Fruit fly (Drosophila melanogaster) whole organism, embryonic: ENCODE results near the gene IntS10.

Source experiments
- BtbVII ChIP-seq: fragments of 200-800 bp; sonication (Bioruptor generic); optimal IDR thresholded peaks from 3 replicates; lab custom pipeline; 2017; ENCODE audit warnings: missing biosample characterization, mild to moderate bottlenecking, missing genetic modification characterization
- CG10366 ChIP-seq: fragments of 200-800 bp; sonication (Bioruptor generic); IDR thresholded peaks from 2 replicates; pipeline ENCODE4 v1.3.6; 2022; ENCODE audit warnings: missing biosample characterization, missing genetic modification characterization
- CG11093 ChIP-seq: fragments of 200-800 bp; sonication (Bioruptor generic); IDR thresholded peaks from 3 replicates; pipeline ENCODE4 v1.3.6; 2022; ENCODE audit warnings: missing biosample characterization, missing genetic modification characterization
- CG12071 ChIP-seq: fragments of 200-800 bp; sonication (Bioruptor generic); optimal IDR thresholded peaks from 3 replicates; lab custom pipeline; 2018; ENCODE audit warnings: missing biosample characterization, mild to moderate bottlenecking, missing genetic modification characterization
- CG12104 ChIP-seq: fragments of 200-800 bp; sonication (Bioruptor generic); optimal IDR thresholded peaks from 3 replicates; lab custom pipeline; 2016; ENCODE audit warnings: missing biosample characterization, missing genetic modification characterization
- CG13296 ChIP-seq: fragments of 200-800 bp; sonication (Bioruptor generic); optimal IDR thresholded peaks from 3 replicates; lab custom pipeline; 2018; ENCODE audit warnings: missing biosample characterization, mild to moderate bottlenecking, missing genetic modification characterization
- CG13424 ChIP-seq: fragments of 200-800 bp; sonication (Bioruptor generic); optimal IDR thresholded peaks from 2 replicates; lab custom pipeline; 2019; ENCODE audit warnings: missing biosample characterization, mild to moderate bottlenecking, missing genetic modification characterization, moderate library complexity
- CG14667 ChIP-seq: fragments of 200-800 bp; sonication (Bioruptor generic); IDR thresholded peaks from 2 replicates; pipeline ENCODE4 v1.3.6; 2022; ENCODE audit warnings: missing biosample characterization, missing genetic modification characterization
- CG15073 ChIP-seq: fragments of 200-800 bp; sonication (Bioruptor generic); optimal IDR thresholded peaks from 2 replicates; lab custom pipeline; 2016; ENCODE audit warnings: missing biosample characterization, missing genetic modification characterization
- CG16813 ChIP-seq: fragments of 200-800 bp; sonication (Bioruptor generic); IDR thresholded peaks from 3 replicates; pipeline ENCODE4 v1.3.6; 2022; ENCODE audit warnings: missing biosample characterization, missing genetic modification characterization; ENCODE audit not compliant: partially characterized antibody
- CG17568 ChIP-seq: fragments of 200-800 bp; sonication (Bioruptor generic); optimal IDR thresholded peaks from 2 replicates; lab custom pipeline; 2018; ENCODE audit warnings: missing biosample characterization, mild to moderate bottlenecking, missing genetic modification characterization, moderate library complexity
- CG31388 ChIP-seq: fragments of 200-800 bp; sonication (Bioruptor generic); optimal IDR thresholded peaks from 2 replicates; lab custom pipeline; 2016; ENCODE audit warnings: missing biosample characterization, missing genetic modification characterization
- CG3407 ChIP-seq: fragments of 200-800 bp; sonication (Bioruptor generic); optimal IDR thresholded peaks from 2 replicates; lab custom pipeline; 2018; ENCODE audit warnings: missing biosample characterization, mild to moderate bottlenecking, missing genetic modification characterization
- CG34224 ChIP-seq: fragments of 200-800 bp; sonication (Bioruptor generic); IDR thresholded peaks from 3 replicates; pipeline ENCODE4 v1.3.6; 2022; ENCODE audit warnings: missing biosample characterization, missing genetic modification characterization; ENCODE audit not compliant: partially characterized antibody
- CG6854 ChIP-seq: fragments of 200-800 bp; sonication (Bioruptor generic); optimal IDR thresholded peaks from 3 replicates; lab custom pipeline; 2017; ENCODE audit warnings: missing biosample characterization, mild to moderate bottlenecking, missing genetic modification characterization
- CkIIα-i1 ChIP-seq: fragments of 200-800 bp; sonication (Bioruptor generic); IDR thresholded peaks from 2 replicates; pipeline ENCODE4 v1.3.6; 2022; ENCODE audit warnings: missing biosample characterization, missing genetic modification characterization
- CoRest ChIP-seq: fragments of 200-800 bp; sonication (Bioruptor generic); optimal IDR thresholded peaks from 3 replicates; lab custom pipeline; 2018; ENCODE audit warnings: missing biosample characterization, mild to moderate bottlenecking, missing genetic modification characterization, moderate library complexity
- Dbx ChIP-seq: fragments of 200-800 bp; sonication (Bioruptor generic); IDR thresholded peaks from 3 replicates; pipeline ENCODE4 v1.3.6; 2022; ENCODE audit warnings: missing biosample characterization, missing genetic modification characterization
- Elba2 ChIP-seq: fragments of 200-800 bp; sonication (Bioruptor generic); optimal IDR thresholded peaks from 3 replicates; lab custom pipeline; 2016; ENCODE audit warnings: missing biosample characterization, missing genetic modification characterization
- GATAe ChIP-seq: fragments of 200-800 bp; sonication (Bioruptor generic); conservative IDR thresholded peaks from 2 replicates; pipeline ENCODE4 v1.3.6; 2022; ENCODE audit warnings: missing biosample characterization, missing genetic modification characterization
- HLH3B ChIP-seq: fragments of 200-800 bp; sonication (Bioruptor generic); IDR thresholded peaks from 2 replicates; pipeline ENCODE4 v1.3.6; 2022; ENCODE audit warnings: missing biosample characterization, missing genetic modification characterization
- HLH54F ChIP-seq: fragments of 200-800 bp; sonication (Bioruptor generic); optimal IDR thresholded peaks from 3 replicates; lab custom pipeline; 2016; ENCODE audit warnings: missing biosample characterization, missing genetic modification characterization
- HmgD ChIP-seq: fragments of 200-800 bp; sonication (Bioruptor generic); optimal IDR thresholded peaks from 3 replicates; lab custom pipeline; 2016; ENCODE audit warnings: missing biosample characterization, missing genetic modification characterization
- Hmr ChIP-seq: fragments of 200-800 bp; sonication (Bioruptor generic); optimal IDR thresholded peaks from 3 replicates; lab custom pipeline; 2017; ENCODE audit warnings: mild to moderate bottlenecking, missing biosample characterization, missing genetic modification reagents, missing genetic modification characterization
- Hr78 ChIP-seq, 2 experiments: fragments of 200-800 bp in 1 of 2; fragments of >200 bp in 1 of 2; sonication (Bioruptor generic) in 1 of 2; optimal IDR thresholded peaks; 2 replicates each; lab custom pipeline; 2017 to 2019; ENCODE audit warnings: missing biosample characterization in 2 of 2, missing genetic modification characterization in 2 of 2, mild to moderate bottlenecking in 1 of 2, moderate library complexity in 1 of 2
- Lhr ChIP-seq: fragments of 200-800 bp; sonication (Bioruptor generic); optimal IDR thresholded peaks from 3 replicates; lab custom pipeline; 2017; ENCODE audit warnings: mild to moderate bottlenecking, missing biosample characterization, missing genetic modification reagents, missing genetic modification characterization
- PHDP ChIP-seq: fragments of 200-800 bp; sonication (Bioruptor generic); optimal IDR thresholded peaks from 3 replicates; lab custom pipeline; 2018; ENCODE audit warnings: missing biosample characterization, mild to moderate bottlenecking, missing genetic modification characterization, moderate library complexity
- Xbp1 ChIP-seq: fragments of 200-800 bp; sonication (Bioruptor generic); optimal IDR thresholded peaks from 3 replicates; lab custom pipeline; 2016; ENCODE audit warnings: missing biosample characterization, mild to moderate bottlenecking, missing genetic modification characterization
- cas ChIP-seq: fragments of 200-800 bp; sonication (Bioruptor generic); IDR thresholded peaks from 2 replicates; pipeline ENCODE4 v1.3.6; 2022; ENCODE audit warnings: missing biosample characterization, missing genetic modification characterization
- cato ChIP-seq: fragments of 200-800 bp; sonication (Bioruptor generic); optimal IDR thresholded peaks from 2 replicates; lab custom pipeline; 2016; ENCODE audit warnings: missing biosample characterization, missing genetic modification characterization, borderline replicate concordance
- croc ChIP-seq: fragments of 200-800 bp; sonication (Bioruptor generic); conservative IDR thresholded peaks from 3 replicates; pipeline ENCODE4 v1.3.6; 2022; ENCODE audit warnings: missing biosample characterization, missing genetic modification characterization
- cwo ChIP-seq: fragments of 200-800 bp; sonication (Bioruptor generic); optimal IDR thresholded peaks from 3 replicates; lab custom pipeline; 2017; ENCODE audit warnings: missing biosample characterization, missing genetic modification characterization, mild to moderate bottlenecking, moderate library complexity, missing genetic modification reagents
- dpn ChIP-seq, 2 experiments: fragments of 200-800 bp; sonication (Bioruptor generic); optimal IDR thresholded peaks; 3 replicates each; lab custom pipeline; 2016; ENCODE audit warnings: missing biosample characterization in 2 of 2, missing genetic modification characterization in 2 of 2
- ewg ChIP-seq: fragments of 200-800 bp; sonication (Bioruptor generic); optimal IDR thresholded peaks from 3 replicates; lab custom pipeline; 2017; ENCODE audit warnings: mild to moderate bottlenecking, missing biosample characterization, missing genetic modification reagents, missing genetic modification characterization
- fd64A ChIP-seq: fragments of 200-800 bp; sonication (Bioruptor generic); optimal IDR thresholded peaks from 3 replicates; lab custom pipeline; 2018; ENCODE audit warnings: missing biosample characterization, mild to moderate bottlenecking, missing genetic modification characterization
- gcm ChIP-seq: fragments of 200-800 bp; sonication (Bioruptor generic); optimal IDR thresholded peaks from 2 replicates; lab custom pipeline; 2019; ENCODE audit warnings: missing biosample characterization, mild to moderate bottlenecking, missing genetic modification characterization, moderate library complexity
- gfzf ChIP-seq: fragments of 200-800 bp; sonication (Bioruptor generic); optimal IDR thresholded peaks from 2 replicates; lab custom pipeline; 2016; ENCODE audit warnings: missing biosample characterization, mild to moderate bottlenecking, missing genetic modification characterization, moderate library complexity
- hb ChIP-seq: fragments of 200-800 bp; sonication (Bioruptor generic); IDR thresholded peaks from 3 replicates; pipeline ENCODE4 v1.3.6; 2022; ENCODE audit warnings: missing biosample characterization, missing genetic modification characterization; ENCODE audit not compliant: partially characterized antibody
- her ChIP-seq: fragments of 200-800 bp; sonication (Bioruptor generic); optimal IDR thresholded peaks from 2 replicates; lab custom pipeline; 2016; ENCODE audit warnings: missing biosample characterization, missing genetic modification characterization
- maf-S ChIP-seq: fragments of 200-800 bp; sonication (Bioruptor generic); optimal IDR thresholded peaks from 2 replicates; lab custom pipeline; 2016; ENCODE audit warnings: missing biosample characterization, missing genetic modification characterization
- pan ChIP-seq, 4 experiments: fragments of >200 bp in 3 of 4; fragments of 200-800 bp in 1 of 4; sonication (Bioruptor generic) in 1 of 4; optimal IDR thresholded peaks in 3 of 4; IDR thresholded peaks in 1 of 4; 2 replicates each; pipeline versions ENCODE4 v1.3.6 to Lab custom; 2017 to 2022; ENCODE audit warnings: missing biosample characterization in 2 of 4, missing genetic modification characterization in 2 of 4, mixed read lengths in 1 of 4
- pita ChIP-seq: fragments of 200-800 bp; sonication (Bioruptor generic); optimal IDR thresholded peaks from 2 replicates; lab custom pipeline; 2017; ENCODE audit warnings: missing biosample characterization, mild to moderate bottlenecking, missing genetic modification characterization
- schlank ChIP-seq: fragments of 200-800 bp; sonication (Bioruptor generic); optimal IDR thresholded peaks from 2 replicates; lab custom pipeline; 2018; ENCODE audit warnings: missing biosample characterization, mild to moderate bottlenecking, missing genetic modification characterization
- slp2 ChIP-seq: fragments of 200-800 bp; sonication (Bioruptor generic); optimal IDR thresholded peaks from 2 replicates; lab custom pipeline; 2016; ENCODE audit warnings: missing biosample characterization, missing genetic modification characterization
- sr ChIP-seq: fragments of 200-800 bp; sonication (Bioruptor generic); IDR thresholded peaks from 3 replicates; pipeline ENCODE4 v1.3.6; 2022; ENCODE audit warnings: missing biosample characterization, missing genetic modification characterization
- stwl ChIP-seq: fragments of 200-800 bp; sonication (Bioruptor generic); optimal IDR thresholded peaks from 3 replicates; lab custom pipeline; 2018; ENCODE audit warnings: missing biosample characterization, mild to moderate bottlenecking, missing genetic modification characterization, moderate library complexity
- tgo ChIP-seq: fragments of 200-800 bp; sonication (Bioruptor generic); IDR thresholded peaks from 3 replicates; pipeline ENCODE4 v1.3.6; 2022; ENCODE audit warnings: missing biosample characterization, missing genetic modification characterization
- usp ChIP-seq: fragments of >200 bp; optimal IDR thresholded peaks from 2 replicates; lab custom pipeline; 2017; ENCODE audit warnings: missing biosample characterization, missing genetic modification characterization
- wek ChIP-seq: fragments of 200-800 bp; sonication (Bioruptor generic); optimal IDR thresholded peaks from 3 replicates; lab custom pipeline; 2018; ENCODE audit warnings: missing biosample characterization, mild to moderate bottlenecking, missing genetic modification characterization, moderate library complexity
- zfh1 ChIP-seq: fragments of 200-800 bp; sonication (Bioruptor generic); IDR thresholded peaks from 3 replicates; pipeline ENCODE4 v1.3.6; 2022; ENCODE audit warnings: missing biosample characterization, missing genetic modification characterization

IntS10 gene

DNA sequence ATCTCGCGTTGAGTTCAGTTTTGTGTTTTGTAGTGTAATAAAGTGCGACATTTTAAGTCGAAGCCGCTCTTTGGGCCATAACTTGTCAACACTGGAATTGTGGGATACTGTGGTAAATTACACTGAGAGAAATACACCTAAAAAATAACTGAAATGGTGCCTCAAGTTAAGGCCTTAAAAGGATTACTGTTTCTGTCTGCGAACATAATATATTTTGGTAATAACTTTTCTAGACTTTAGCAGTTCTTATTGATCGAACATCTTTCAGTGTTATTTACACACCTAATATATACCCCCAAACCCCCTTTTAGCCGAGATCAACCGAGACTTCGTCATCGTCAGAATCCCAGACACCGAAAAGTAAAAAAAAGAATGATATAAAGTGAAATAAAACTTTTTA is 45.3 kb downstream of the IntS10 start (continued):
- TF ChIP-seq gfzf (GFP tag; lab: Kevin White, UChicago) (no peak), tgo (GFP tag; lab: Robert Waterston, UW) (no peak), CG12104 (GFP tag; lab: Kevin White, UChicago) (no peak), CG13424 (peak; percentile 23), dpn (GFP tag; optimal IDR thresholded peaks at IDR 0.05; lab: Kevin White, UChicago) (peak; percentile 14 to 49), her (GFP tag; lab: Kevin White, UChicago) (no peak), PHDP (tag; lab: Kevin White, UChicago) (peak; percentile 24), Lhr (GFP tag; lab: Kevin White, UChicago) (no peak), maf-S (GFP tag; lab: Kevin White, UChicago) (no peak), CG6854 (no peak), schlank (tag; lab: Kevin White, UChicago) (no peak), hb (GFP tag; lab: Robert Waterston, UW) (no peak), CG16813 (GFP tag; lab: Robert Waterston, UW) (no peak), cwo (GFP tag; lab: Kevin White, UChicago) (no peak), CG3407 (GFP tag; lab: Kevin White, UChicago) (no peak), GATAe (no peak), croc (GFP tag; lab: Robert Waterston, UW) (no peak), ewg (GFP tag; lab: Kevin White, UChicago) (peak; percentile 31), Hmr (GFP tag; lab: Kevin White, UChicago) (no peak), CoRest (tag; lab: Kevin White, UChicago) (peak; percentile 41), CkIIα-i1 (no peak), gcm (GFP tag; lab: Kevin White, UChicago) (no peak), HLH3B (GFP tag; lab: Robert Waterston, UW) (peak; percentile 30; the same call in 1 of the 2 replicates), CG13296 (GFP tag; lab: Kevin White, UChicago) (no peak), CG12071 (GFP tag; lab: Kevin White, UChicago) (no peak), CG11093 (GFP tag; lab: Robert Waterston, UW) (0 out of 3 replicates have a peak, but pooled peaks have one; percentile 26), stwl (no peak), CG31388 (GFP tag; lab: Kevin White, UChicago) (no peak), fd64A (no peak), Dbx (GFP tag; lab: Robert Waterston, UW) (no peak), sr (GFP tag; lab: Robert Waterston, UW) (no peak), pan (optimal IDR thresholded peaks at IDR 0.05; lab: Kevin White, UChicago) (no peak), pan (GFP tag; optimal IDR thresholded peaks at IDR 0.05 in 1 of 2, IDR thresholded peaks at IDR 0.05 in 1 of 2) (peak in 1 of 2 experiments; percentile 40), slp2 (GFP tag; lab: Kevin White, UChicago) (no peak), usp (GFP tag; lab: Kevin White, UChicago) (no peak), cato (no peak), CG34224 (GFP tag; lab: Robert Waterston, UW) (no peak), CG14667 (GFP tag; lab: Robert Waterston, UW) (peak; percentile 33; the same call in 1 of the 2 replicates), CG15073 (GFP tag; lab: Kevin White, UChicago) (no peak), CG17568 (GFP tag; lab: Kevin White, UChicago) (no peak), CG10366 (GFP tag; lab: Robert Waterston, UW) (peak; percentile 30; the same call in 1 of the 2 replicates), HLH54F (GFP tag; lab: Kevin White, UChicago) (no peak), Elba2 (GFP tag; lab: Kevin White, UChicago) (no peak), Hr78 (GFP tag; optimal IDR thresholded peaks at IDR 0.05; lab: Kevin White, UChicago) (no peak), pita (GFP tag; lab: Kevin White, UChicago) (no peak), BtbVII (GFP tag; lab: Kevin White, UChicago) (no peak), Xbp1 (GFP tag; lab: Kevin White, UChicago) (peak; percentile 45), zfh1 (GFP tag; lab: Robert Waterston, UW) (peak; percentile 60; the same call in 1 of the 3 replicates), cas (GFP tag; lab: Robert Waterston, UW) (no peak), wek (GFP tag; lab: Kevin White, UChicago) (no peak), HmgD (no peak)
